Worm (Caenorhabditis elegans) whole organism, midembryonic: ENCODE results near the gene ZK1010.12.

Experiments
- T22C8.4 ChIP-seq: fragments of 200-800 bp; sonication (Bioruptor generic); IDR thresholded peaks from 2 replicates; pipeline ENCODE4 v1.3.6; 2022; ENCODE audit warnings: missing genetic modification characterization, missing compliant biosample characterization
- flt-1 ChIP-seq: fragments of 200-800 bp; sonication (Bioruptor generic); IDR thresholded peaks from 2 replicates; pipeline ENCODE4 v1.3.6; 2022; ENCODE audit warnings: missing genetic modification characterization, missing compliant biosample characterization
- klf-2 ChIP-seq: fragments of 200-800 bp; sonication (Bioruptor generic); conservative IDR thresholded peaks from 2 replicates; pipeline ENCODE4 v1.3.6; 2022; ENCODE audit warnings: missing genetic modification reagents, missing genetic modification characterization, missing compliant biosample characterization
- ref-1 ChIP-seq: fragments of 200-800 bp; sonication (Bioruptor generic); conservative IDR thresholded peaks from 2 replicates; pipeline ENCODE4 v1.3.6; 2022; ENCODE audit warnings: missing genetic modification reagents, missing genetic modification characterization, missing compliant biosample characterization
- tab-1 ChIP-seq: fragments of 200-800 bp; sonication (Bioruptor generic); IDR thresholded peaks from 2 replicates; pipeline ENCODE4 v1.3.6; 2022; ENCODE audit warnings: missing genetic modification characterization, missing compliant biosample characterization
- ztf-23 ChIP-seq: fragments of 200-800 bp; sonication (Bioruptor generic); IDR thresholded peaks from 2 replicates; pipeline ENCODE4 v1.3.6; 2022; ENCODE audit warnings: missing genetic modification reagents, missing genetic modification characterization, missing compliant biosample characterization
- ztf-29 ChIP-seq: fragments of 200-800 bp; sonication (Bioruptor generic); IDR thresholded peaks from 2 replicates; pipeline ENCODE4 v1.3.6; 2022; ENCODE audit warnings: missing genetic modification reagents, missing genetic modification characterization, missing compliant biosample characterization

DNA sequence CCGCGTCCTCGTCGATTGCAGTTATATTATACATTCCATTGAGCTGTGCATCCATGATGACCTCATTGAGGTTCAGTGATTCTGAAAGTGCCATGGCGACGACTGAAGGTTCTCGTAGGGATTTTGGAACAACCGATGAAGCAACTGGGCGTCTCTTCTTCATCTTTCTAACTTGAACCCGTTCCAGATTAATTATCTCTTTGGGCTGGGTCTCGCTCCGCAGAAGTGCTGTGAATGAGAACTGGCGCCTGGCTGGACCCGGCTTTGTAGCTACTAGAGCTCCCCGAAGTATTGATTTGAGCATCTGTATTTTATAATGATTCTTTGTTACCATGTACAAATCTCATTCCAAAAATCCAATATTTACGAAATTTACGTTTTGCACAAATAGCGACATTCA, 13.5 kb upstream of the ZK1010.12 start, which contains the start of gene ZK1010.2:
- no peak for TF ChIP-seq ref-1 (GFP tag; lab: Robert Waterston, UW)
- no peak for TF ChIP-seq T22C8.4 (GFP tag; lab: Robert Waterston, UW)
- TF ChIP-seq klf-2 (GFP tag; lab: Robert Waterston, UW), result no peak
- TF ChIP-seq ztf-29 (GFP tag; lab: Robert Waterston, UW), result no peak
- TF ChIP-seq tab-1 (GFP tag; lab: Robert Waterston, UW), result no peak
- TF ChIP-seq flt-1 (GFP tag; lab: Robert Waterston, UW), result no peak
- no peak for TF ChIP-seq ztf-23 (GFP tag; lab: Robert Waterston, UW)
